Fruit fly (Drosophila melanogaster): ENCODE results near the gene CG17005.

The CG17005 gene

dm6 chr2L:9349246-9349645 lies 21.7 kb downstream of the CG17005 start, which contains the start of gene CG43350:
CG43350 (plus strand) TSS chr2L:9349546.
- no peak for TF ChIP-seq unpg (GFP tag; optimal IDR thresholded peaks at IDR 0.05)
- no peak for TF ChIP-seq CG1832 (GFP tag; optimal IDR thresholded peaks at IDR 0.05)
- no peak for TF ChIP-seq CG2202 (tag; optimal IDR thresholded peaks at IDR 0.05)
- TF ChIP-seq CG15011 (GFP tag; optimal IDR thresholded peaks at IDR 0.05): no peak
- TF ChIP-seq CG2116 (GFP tag; optimal IDR thresholded peaks at IDR 0.05): no peak
- no peak for TF ChIP-seq CG5245 (GFP tag; optimal IDR thresholded peaks at IDR 0.05)
- no peak for TF ChIP-seq pita (GFP tag; optimal IDR thresholded peaks at IDR 0.05)
- TF ChIP-seq zen (tag; optimal IDR thresholded peaks at IDR 0.05): no peak
- no peak for TF ChIP-seq fd64A (GFP tag; optimal IDR thresholded peaks at IDR 0.05)
- no peak for TF ChIP-seq CG8765 (GFP tag; IDR thresholded peaks at IDR 0.05)

- no peak for TF ChIP-seq CG15479 (GFP tag; optimal IDR thresholded peaks at IDR 0.05)
- TF ChIP-seq Scr (GFP tag; IDR thresholded peaks at IDR 0.05; ENCODE audit: partially characterized antibody): no peak
- no peak for TF ChIP-seq CG6254 (GFP tag; optimal IDR thresholded peaks at IDR 0.05)
- no peak for TF ChIP-seq bab2 (GFP tag; optimal IDR thresholded peaks at IDR 0.05)
These were observed 22.6 kb downstream of the CG17005 start, which contains the start of gene CG13110 for dm6 chr2L:9350170-9350569. CG13110 (plus strand) TSS chr2L:9350470.

DNA sequence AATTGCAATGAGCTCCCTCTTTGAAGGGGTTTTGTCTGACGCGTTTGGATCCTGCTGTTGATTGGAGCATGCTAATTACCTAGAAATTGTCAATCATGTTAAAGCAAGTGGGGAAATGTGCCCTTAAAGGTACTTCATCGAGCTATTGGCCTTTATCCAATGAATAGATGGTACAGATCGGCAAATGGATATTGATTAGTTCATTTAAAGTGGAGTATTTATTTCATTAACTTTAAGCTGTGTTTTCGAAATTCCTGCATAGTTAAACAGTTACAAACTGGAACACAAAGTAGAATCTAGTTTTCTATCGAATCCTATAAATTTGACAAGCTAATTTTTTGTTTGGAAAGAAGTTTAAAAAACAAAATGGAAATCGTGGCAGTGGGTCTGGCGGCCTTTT lies 39.8 kb downstream of the CG17005 start, which contains the start of gene CG34181:
CG34181 (plus strand) TSS at position 301 of the 400 bp plus-strand sequence.
- TF ChIP-seq CG18599 (GFP tag; optimal IDR thresholded peaks at IDR 0.05): no peak
- peak; percentile 49 for TF ChIP-seq Ets65A (GFP tag)

DNA sequence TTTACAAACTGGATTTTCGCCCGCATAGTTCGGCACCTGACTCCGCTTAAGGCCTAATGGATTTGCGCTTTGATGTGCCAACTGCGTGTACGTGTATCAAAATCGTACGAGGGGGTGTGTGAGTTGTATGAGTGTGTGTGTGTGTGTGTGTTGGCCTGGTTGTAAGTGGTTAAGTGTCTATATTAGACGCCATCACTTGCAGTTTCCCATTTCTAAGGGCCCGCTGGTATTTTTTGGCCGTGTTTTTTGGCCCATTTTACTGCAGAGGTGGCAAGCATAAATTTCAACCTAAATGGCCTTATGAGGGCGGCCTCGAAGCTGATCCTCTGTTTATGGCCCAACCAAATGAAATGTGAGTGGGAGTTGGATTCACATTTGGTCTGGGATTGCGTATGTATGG lies 42.2 kb downstream of the CG17005 start:
- no peak for TF ChIP-seq CG8089 (GFP tag; optimal IDR thresholded peaks at IDR 0.05)
- TF ChIP-seq abd-A (tag; optimal IDR thresholded peaks at IDR 0.05): peak; percentile 52

dm6 chr2L:9377789-9378188 lies 50.2 kb downstream of the CG17005 start:
- TF ChIP-seq CG11696 (GFP tag; IDR thresholded peaks at IDR 0.05) (no peak), Doc2 (GFP tag; IDR thresholded peaks at IDR 0.05) (0 out of 2 replicates have a peak, but pooled peaks have one; percentile 7), CG30020 (tag; optimal IDR thresholded peaks at IDR 0.05) (no peak), Dref (GFP tag; IDR thresholded peaks at IDR 0.05) (0 out of 2 replicates have a peak, but pooled peaks have one; percentile 21), Hr39 (optimal IDR thresholded peaks at IDR 0.05) (peak; percentile 94), CG11456 (GFP tag; IDR thresholded peaks at IDR 0.05) (0 out of 3 replicates have a peak, but pooled peaks have one; percentile 44), sima (GFP tag; optimal IDR thresholded peaks at IDR 0.05) (no peak), CG10979 (tag; optimal IDR thresholded peaks at IDR 0.05) (no peak), CG7357 (GFP tag; IDR thresholded peaks at IDR 0.05) (0 out of 3 replicates have a peak, but pooled peaks have one; percentile 22), jigr1 (GFP tag; IDR thresholded peaks at IDR 0.05) (0 out of 3 replicates have a peak, but pooled peaks have one; percentile 22), CG4404 (GFP tag; IDR thresholded peaks at IDR 0.05) (0 out of 2 replicates have a peak, but pooled peaks have one; percentile 32), slbo (GFP tag; IDR thresholded peaks at IDR 0.05) (0 out of 2 replicates have a peak, but pooled peaks have one; percentile 28), Nf-YA (GFP tag; IDR thresholded peaks at IDR 0.05) (0 out of 2 replicates have a peak, but pooled peaks have one; percentile 15), unpg (GFP tag; optimal IDR thresholded peaks at IDR 0.05) (no peak), CG1832 (GFP tag; optimal IDR thresholded peaks at IDR 0.05) (peak; percentile 7), CG9932 (GFP tag; IDR thresholded peaks at IDR 0.05) (0 out of 2 replicates have a peak, but pooled peaks have one; percentile 24), CG13296 (GFP tag; optimal IDR thresholded peaks at IDR 0.05) (no peak), CG6272 (GFP tag; IDR thresholded peaks at IDR 0.05) (0 out of 2 replicates have a peak, but pooled peaks have one; percentile 35)

Measured in whole organism, embryonic.